Worm (Caenorhabditis elegans) whole organism, young adult: ENCODE measurements around the gene C17H11.4.

Experiments used
- B0336.3 ChIP-seq: fragments of 200-800 bp; sonication (Bioruptor generic); IDR thresholded peaks from 2 replicates; pipeline ENCODE4 v1.3.6; 2022; ENCODE audit warnings: missing genetic modification characterization, missing compliant biosample characterization
- C06A6.2 ChIP-seq: fragments of 200-800 bp; sonication (Bioruptor generic); conservative IDR thresholded peaks from 2 replicates; pipeline ENCODE4 v1.3.6; 2022; ENCODE audit warnings: missing genetic modification characterization, missing compliant biosample characterization
- D2030.7 ChIP-seq: fragments of 200-800 bp; sonication (Bioruptor generic); IDR thresholded peaks from 2 replicates; pipeline ENCODE4 v1.3.6; 2022; ENCODE audit warnings: missing genetic modification reagents, missing genetic modification characterization, missing compliant biosample characterization
- F39B2.1 ChIP-seq: fragments of 200-800 bp; sonication (Bioruptor generic); IDR thresholded peaks from 2 replicates; pipeline ENCODE4 v1.3.6; 2022; ENCODE audit warnings: missing genetic modification reagents, missing genetic modification characterization, missing compliant biosample characterization
- F55B11.4 ChIP-seq: sonication (generic microtip); optimal IDR thresholded peaks from 2 replicates; lab custom pipeline; 2016; ENCODE audit warnings: missing compliant biosample characterization, missing genetic modification characterization, borderline replicate concordance; ENCODE audit not compliant: insufficient read depth
- F57A8.1 ChIP-seq: fragments of 200-800 bp; sonication (Bioruptor generic); optimal IDR thresholded peaks from 2 replicates; lab custom pipeline; 2018; ENCODE audit warnings: mild to moderate bottlenecking, missing genetic modification characterization, moderate library complexity, missing compliant biosample characterization
- Y95B8A.8 ChIP-seq: fragments of 200-800 bp; sonication (Bioruptor generic); IDR thresholded peaks from 2 replicates; pipeline ENCODE4 v1.3.6; 2022; ENCODE audit warnings: missing genetic modification reagents, missing genetic modification characterization, missing compliant biosample characterization
- ZK185.1 ChIP-seq: sonication (generic microtip); optimal IDR thresholded peaks from 2 replicates; lab custom pipeline; 2016; ENCODE audit warnings: mild to moderate bottlenecking, missing genetic modification characterization, missing compliant biosample characterization; ENCODE audit not compliant: poor library complexity, severe bottlenecking
- akir-1 ChIP-seq: fragments of 200-800 bp; sonication (Bioruptor generic); optimal IDR thresholded peaks from 2 replicates; lab custom pipeline; 2018; ENCODE audit warnings: mild to moderate bottlenecking, missing genetic modification characterization, moderate library complexity, missing compliant biosample characterization
- aptf-2 ChIP-seq: fragments of 200-800 bp; sonication (Bioruptor generic); conservative IDR thresholded peaks from 2 replicates; pipeline ENCODE4 v1.3.6; 2022; ENCODE audit warnings: missing genetic modification reagents, missing genetic modification characterization, missing compliant biosample characterization
- aptf-3 ChIP-seq: fragments of 200-800 bp; sonication (Bioruptor generic); IDR thresholded peaks from 2 replicates; pipeline ENCODE4 v1.3.6; 2022; ENCODE audit warnings: missing genetic modification characterization, missing compliant biosample characterization
- atf-7 ChIP-seq: sonication (generic microtip); optimal IDR thresholded peaks from 2 replicates; lab custom pipeline; 2017; ENCODE audit warnings: mild to moderate bottlenecking, missing genetic modification characterization, missing compliant biosample characterization
- attf-3 ChIP-seq: fragments of 200-800 bp; sonication (Bioruptor generic); conservative IDR thresholded peaks from 2 replicates; pipeline ENCODE4 v1.3.6; 2022; ENCODE audit warnings: missing genetic modification reagents, missing genetic modification characterization, missing compliant biosample characterization
- attf-5 ChIP-seq: fragments of 200-800 bp; sonication (Bioruptor generic); optimal IDR thresholded peaks from 2 replicates; lab custom pipeline; 2018; ENCODE audit warnings: mild to moderate bottlenecking, missing genetic modification characterization, missing compliant biosample characterization
- bed-2 ChIP-seq: fragments of 200-800 bp; sonication (Bioruptor generic); IDR thresholded peaks from 2 replicates; pipeline ENCODE4 v1.3.6; 2022; ENCODE audit warnings: missing genetic modification reagents, missing genetic modification characterization, missing compliant biosample characterization
- cebp-1 ChIP-seq, 2 experiments: fragments of 200-800 bp in 1 of 2; sonication (Bioruptor generic) in 1 of 2; sonication (generic microtip) in 1 of 2; IDR thresholded peaks in 1 of 2; optimal IDR thresholded peaks in 1 of 2; 2 replicates each; pipeline versions ENCODE4 v1.3.6 to Lab custom; 2017 to 2022; ENCODE audit warnings: missing compliant biosample characterization in 2 of 2, missing genetic modification characterization in 2 of 2, mild to moderate bottlenecking in 1 of 2, missing genetic modification reagents in 1 of 2, moderate library complexity in 1 of 2
- cebp-2 ChIP-seq: fragments of 200-800 bp; sonication (Bioruptor generic); IDR thresholded peaks from 2 replicates; pipeline ENCODE4 v1.3.6; 2022; ENCODE audit warnings: missing genetic modification characterization, missing compliant biosample characterization
- ceh-79 ChIP-seq: sonication (generic microtip); optimal IDR thresholded peaks from 2 replicates; lab custom pipeline; 2017; ENCODE audit warnings: mild to moderate bottlenecking, missing genetic modification characterization, missing compliant biosample characterization
- chd-7 ChIP-seq: sonication (generic microtip); optimal IDR thresholded peaks from 2 replicates; lab custom pipeline; 2016; ENCODE audit warnings: mild to moderate bottlenecking, missing genetic modification characterization, moderate library complexity, missing compliant biosample characterization
- egrh-3 ChIP-seq: fragments of 200-800 bp; sonication (Bioruptor generic); IDR thresholded peaks from 2 replicates; pipeline ENCODE4 v1.3.6; 2022; ENCODE audit warnings: missing genetic modification reagents, missing genetic modification characterization, missing compliant biosample characterization
- ekl-4 ChIP-seq: fragments of 200-800 bp; sonication (Bioruptor generic); IDR thresholded peaks from 2 replicates; pipeline ENCODE4 v1.3.6; 2022; ENCODE audit warnings: missing genetic modification reagents, missing genetic modification characterization, missing compliant biosample characterization
- fkh-3 ChIP-seq: sonication (generic microtip); optimal IDR thresholded peaks from 2 replicates; lab custom pipeline; 2016; ENCODE audit warnings: mild to moderate bottlenecking, missing genetic modification characterization, missing compliant biosample characterization
- him-1 ChIP-seq: sonication (generic microtip); optimal IDR thresholded peaks from 2 replicates; lab custom pipeline; 2016; ENCODE audit warnings: missing genotype, missing genetic modification reagents, missing genetic modification characterization, missing compliant biosample characterization
- hmg-1.2 ChIP-seq: fragments of 200-800 bp; sonication (Bioruptor generic); IDR thresholded peaks from 2 replicates; pipeline ENCODE4 v1.3.6; 2022; ENCODE audit warnings: missing genetic modification reagents, missing genetic modification characterization, missing compliant biosample characterization
- lag-1 ChIP-seq: fragments of 200-800 bp; sonication (Bioruptor generic); IDR thresholded peaks from 2 replicates; pipeline ENCODE4 v1.3.6; 2022; ENCODE audit warnings: missing genetic modification reagents, missing genetic modification characterization, missing compliant biosample characterization
- let-607 ChIP-seq, 2 experiments: fragments of 200-800 bp in 1 of 2; sonication (Bioruptor generic) in 1 of 2; sonication (generic microtip) in 1 of 2; optimal IDR thresholded peaks; 2 replicates each; lab custom pipeline; 2016 to 2018; ENCODE audit warnings: mild to moderate bottlenecking in 2 of 2, missing compliant biosample characterization in 2 of 2, missing genetic modification characterization in 2 of 2, moderate library complexity in 2 of 2, missing genotype in 1 of 2
- lin-26 ChIP-seq: fragments of 200-800 bp; sonication (Bioruptor generic); IDR thresholded peaks from 2 replicates; pipeline ENCODE4 v1.3.6; 2022; ENCODE audit warnings: missing genetic modification reagents, missing genetic modification characterization, missing compliant biosample characterization
- lin-35 ChIP-seq, 3 experiments: fragments of 150-350 bp in 2 of 3; sonication (generic microtip) in 1 of 3; optimal IDR thresholded peaks; 2 replicates each; lab custom pipeline; 2014 to 2018; ENCODE audit warnings: missing biosample characterization in 3 of 3, missing genetic modification characterization in 3 of 3, missing genetic modification reagents in 3 of 3
- lir-1 ChIP-seq: fragments of 200-800 bp; sonication (Bioruptor generic); conservative IDR thresholded peaks from 2 replicates; pipeline ENCODE4 v1.3.6; 2022; ENCODE audit warnings: missing genetic modification reagents, missing genetic modification characterization, missing compliant biosample characterization
- lsl-1 ChIP-seq: fragments of 200-800 bp; sonication (Bioruptor generic); optimal IDR thresholded peaks from 2 replicates; lab custom pipeline; 2018; ENCODE audit warnings: mild to moderate bottlenecking, missing genetic modification characterization, moderate library complexity, missing compliant biosample characterization
- madf-6 ChIP-seq: fragments of 200-800 bp; sonication (Bioruptor generic); IDR thresholded peaks from 2 replicates; pipeline ENCODE4 v1.3.6; 2022; ENCODE audit warnings: missing genetic modification reagents, missing genetic modification characterization, missing compliant biosample characterization
- madf-8 ChIP-seq: fragments of 200-800 bp; sonication (Bioruptor generic); conservative IDR thresholded peaks from 2 replicates; pipeline ENCODE4 v1.3.6; 2022; ENCODE audit warnings: missing genetic modification reagents, missing genetic modification characterization, missing compliant biosample characterization
- mes-4 ChIP-seq: sonication (generic microtip); optimal IDR thresholded peaks from 2 replicates; lab custom pipeline; 2016; ENCODE audit warnings: missing genotype, missing genetic modification characterization, missing compliant biosample characterization
- mxl-1 ChIP-seq: sonication (generic microtip); optimal IDR thresholded peaks from 2 replicates; lab custom pipeline; 2016; ENCODE audit warnings: missing genetic modification characterization, missing compliant biosample characterization
- nhr-179 ChIP-seq: sonication (generic microtip); optimal IDR thresholded peaks from 2 replicates; lab custom pipeline; 2016; ENCODE audit warnings: mild to moderate bottlenecking, missing genetic modification characterization, missing compliant biosample characterization
- pbrm-1 ChIP-seq: fragments of 200-800 bp; sonication (Bioruptor generic); IDR thresholded peaks from 2 replicates; pipeline ENCODE4 v1.3.6; 2022; ENCODE audit warnings: missing genetic modification reagents, missing genetic modification characterization, missing compliant biosample characterization
- pha-4 ChIP-seq: fragments of 150-350 bp; sonication (generic microtip); optimal IDR thresholded peaks from 2 replicates; lab custom pipeline; 2014; ENCODE audit warnings: missing biosample characterization, missing genetic modification reagents, missing genetic modification characterization
- rcor-1 ChIP-seq: fragments of 200-800 bp; sonication (Bioruptor generic); IDR thresholded peaks from 2 replicates; pipeline ENCODE4 v1.3.6; 2022; ENCODE audit warnings: missing genetic modification reagents, missing genetic modification characterization, missing compliant biosample characterization
- rec-8 ChIP-seq, 2 experiments: sonication (generic microtip); optimal IDR thresholded peaks; 2 replicates each; lab custom pipeline; 2016; ENCODE audit warnings: mild to moderate bottlenecking in 2 of 2, missing genetic modification characterization in 2 of 2, missing genetic modification reagents in 2 of 2, missing genotype in 2 of 2, missing biosample characterization in 1 of 2, missing compliant biosample characterization in 1 of 2, moderate library complexity in 1 of 2
- rpc-1 ChIP-seq, 2 experiments: fragments of 150-350 bp in 1 of 2; sonication (generic microtip) in 1 of 2; optimal IDR thresholded peaks; 2 replicates each; lab custom pipeline; 2014 to 2018; ENCODE audit warnings: missing biosample characterization in 1 of 2, missing genetic modification characterization in 1 of 2, missing genetic modification reagents in 1 of 2, missing genotype in 1 of 2
- sea-2 ChIP-seq: fragments of 200-800 bp; sonication (Bioruptor generic); IDR thresholded peaks from 2 replicates; pipeline ENCODE4 v1.3.6; 2022; ENCODE audit warnings: missing genetic modification characterization, missing compliant biosample characterization
- snpc-3.4 ChIP-seq: sonication (generic microtip); optimal IDR thresholded peaks from 2 replicates; lab custom pipeline; 2017; ENCODE audit warnings: missing genetic modification characterization, mild to moderate bottlenecking, missing compliant biosample characterization, antibody characterized with exemption, moderate library complexity, missing genotype, missing genetic modification reagents
- tbp1 ChIP-seq: fragments of 200-800 bp; sonication (Bioruptor generic); optimal IDR thresholded peaks from 2 replicates; lab custom pipeline; 2018; ENCODE audit warnings: mild to moderate bottlenecking, missing genetic modification characterization, missing compliant biosample characterization
- unc-130 ChIP-seq: sonication (generic microtip); optimal IDR thresholded peaks from 2 replicates; lab custom pipeline; 2016; ENCODE audit warnings: missing genetic modification reagents, missing genetic modification characterization, missing compliant biosample characterization
- ztf-28 ChIP-seq: fragments of 200-800 bp; sonication (Bioruptor generic); IDR thresholded peaks from 2 replicates; pipeline ENCODE4 v1.3.6; 2022; ENCODE audit warnings: missing genetic modification reagents, missing genetic modification characterization, missing compliant biosample characterization
- ztf-3 ChIP-seq: fragments of 200-800 bp; sonication (Bioruptor generic); optimal IDR thresholded peaks from 2 replicates; lab custom pipeline; 2018; ENCODE audit warnings: mild to moderate bottlenecking, missing genetic modification characterization, missing compliant biosample characterization

Gene C17H11.4

DNA sequence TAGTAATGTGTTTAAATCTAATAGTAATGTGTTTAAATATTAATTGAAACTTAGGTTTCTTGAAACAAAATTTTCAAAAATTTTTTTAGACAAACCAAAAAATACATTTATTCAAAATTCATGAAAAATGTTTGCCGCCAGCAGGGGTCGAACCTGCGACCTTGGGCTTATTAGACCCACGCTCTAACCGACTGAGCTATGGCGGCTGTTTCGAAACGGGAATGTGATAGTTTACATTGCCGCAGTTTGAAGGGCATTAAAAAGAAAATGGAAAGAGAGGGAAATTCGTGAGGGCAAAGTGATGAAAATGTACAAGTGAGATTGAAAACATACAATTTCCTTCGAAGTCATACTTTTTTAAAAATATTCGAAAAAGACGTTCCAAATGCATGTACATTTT lies 24.9 kb downstream of the C17H11.4 start (continued):
- TF ChIP-seq egrh-3 (GFP tag; lab: Robert Waterston, UW) (no peak), lsl-1 (no peak), ZK185.1 (tag; lab: Kevin White, UChicago) (peak; percentile 70), rpc-1 (optimal IDR thresholded peaks at IDR 0.05; lab: Kevin White, UChicago) (peak; percentile 62), rpc-1 (tag; optimal IDR thresholded peaks at IDR 0.05; lab: Kevin White, UChicago) (peak; percentile 83), atf-7 (tag; lab: Kevin White, UChicago) (no peak), cebp-1 (GFP tag; IDR thresholded peaks at IDR 0.05; lab: Robert Waterston, UW) (no peak), cebp-1 (tag; optimal IDR thresholded peaks at IDR 0.05; lab: Kevin White, UChicago) (peak; percentile 53), chd-7 (tag; lab: Kevin White, UChicago) (no peak), mes-4 (tag; lab: Kevin White, UChicago) (no peak), madf-8 (no peak), F39B2.1 (GFP tag; lab: Robert Waterston, UW) (no peak), nhr-179 (tag; lab: Kevin White, UChicago) (no peak), madf-6 (GFP tag; lab: Robert Waterston, UW) (no peak), Y95B8A.8 (GFP tag; lab: Robert Waterston, UW) (no peak), aptf-3 (no peak), cebp-2 (GFP tag; lab: Robert Waterston, UW) (no peak), F55B11.4 (tag; lab: Kevin White, UChicago) (no peak), ztf-3 (GFP tag; lab: Kevin White, UChicago) (no peak), lin-35 (GFP tag; optimal IDR thresholded peaks at IDR 0.05; lab: Kevin White, UChicago) (no peak), rec-8 (tag; optimal IDR thresholded peaks at IDR 0.05; lab: Kevin White, UChicago) (peak in 1 of 2 experiments; percentile 2), hmg-1.2 (peak; percentile 71), rcor-1 (GFP tag; lab: Robert Waterston, UW) (peak; percentile 61), tbp1 (GFP tag; lab: Kevin White, UChicago) (peak; percentile 92), him-1 (tag; lab: Kevin White, UChicago) (peak; percentile 68), bed-2 (GFP tag; lab: Robert Waterston, UW) (no peak), lir-1 (0 out of 2 replicates have a peak, but pooled peaks have one; percentile 6), ekl-4 (no peak; the same call in 1 of the 2 replicates), attf-3 (GFP tag; lab: Robert Waterston, UW) (0 out of 2 replicates have a peak, but pooled peaks have one; percentile 18), ztf-28 (GFP tag; lab: Robert Waterston, UW) (no peak), attf-5 (GFP tag; lab: Kevin White, UChicago) (no peak), pbrm-1 (GFP tag; lab: Robert Waterston, UW) (peak; percentile 85), let-607 (tag; optimal IDR thresholded peaks at IDR 0.05; lab: Kevin White, UChicago) (no peak), ceh-79 (tag; lab: Kevin White, UChicago) (no peak), mxl-1 (tag; lab: Kevin White, UChicago) (no peak), C06A6.2 (GFP tag; lab: Robert Waterston, UW) (no peak), aptf-2 (no peak), unc-130 (GFP tag; lab: Kevin White, UChicago) (no peak), snpc-3.4 (tag; lab: Kevin White, UChicago) (peak; percentile 78), D2030.7 (GFP tag; lab: Robert Waterston, UW) (peak; percentile 80), lag-1 (no peak), B0336.3 (GFP tag; lab: Robert Waterston, UW) (no peak), akir-1 (GFP tag; lab: Kevin White, UChicago) (no peak), fkh-3 (tag; lab: Kevin White, UChicago) (no peak), pha-4 (tag; lab: Kevin White, UChicago) (no peak), lin-26 (GFP tag; lab: Robert Waterston, UW) (peak; percentile 78), F57A8.1 (no peak), sea-2 (GFP tag; lab: Robert Waterston, UW) (no peak)
- TF ChIP-seq, all 124 proteins: peak for 25
